Worm (Caenorhabditis elegans): ENCODE results near the gene nhr-157.

DNA sequence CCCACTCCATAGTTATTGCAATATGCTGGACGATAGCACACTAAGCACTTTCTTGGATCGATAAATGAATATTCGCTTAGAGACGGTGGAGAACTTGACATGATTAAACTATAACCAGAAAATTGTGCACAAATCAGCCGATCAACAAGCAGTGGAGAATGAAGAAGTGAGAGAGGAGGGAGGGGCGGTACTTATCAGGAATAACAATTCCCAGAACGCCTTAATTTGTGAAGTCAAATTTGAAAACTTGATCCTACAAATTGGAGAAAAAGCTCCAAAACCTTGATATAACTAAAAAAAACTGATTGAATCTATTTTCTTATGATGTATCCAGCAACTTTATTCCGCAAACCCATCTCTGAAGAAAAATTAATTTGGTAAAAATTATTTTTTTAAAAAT, 9.4 kb upstream of the nhr-157 start, which contains the start of gene nhr-159:
- no peak for TF ChIP-seq eor-1 (tag; optimal IDR thresholded peaks at IDR 0.05)
- no peak for TF ChIP-seq ama-1 (optimal IDR thresholded peaks at IDR 0.05)
- TF ChIP-seq nhr-28 (tag; optimal IDR thresholded peaks at IDR 0.05) = no peak
- no peak for TF ChIP-seq ceh-82 (tag; optimal IDR thresholded peaks at IDR 0.05)
- TF ChIP-seq daf-12 (tag; optimal IDR thresholded peaks at IDR 0.05) = no peak
- TF ChIP-seq unc-62 (GFP tag; optimal IDR thresholded peaks at IDR 0.05) = no peak
- no peak for TF ChIP-seq aly-2 (tag; optimal IDR thresholded peaks at IDR 0.05)
- no peak for TF ChIP-seq nhr-11 (tag; optimal IDR thresholded peaks at IDR 0.05)
- no peak for TF ChIP-seq zag-1 (tag; optimal IDR thresholded peaks at IDR 0.05)
- TF ChIP-seq snpc-4 (tag; optimal IDR thresholded peaks at IDR 0.05) = no peak

Measured in whole organism, L3 larva.